Fruit fly (Drosophila melanogaster) whole organism, adult: Measurements from ENCODE around the gene nmo.

Source experiments
- CG11617 ChIP-seq: fragments of 200-800 bp; sonication (Bioruptor generic); optimal IDR thresholded peaks from 2 replicates; lab custom pipeline; 2017; ENCODE audit warnings: mild to moderate bottlenecking, missing biosample characterization, missing genetic modification reagents, missing genetic modification characterization
- CG14711 ChIP-seq: fragments of 200-800 bp; sonication (Bioruptor generic); optimal IDR thresholded peaks from 2 replicates; lab custom pipeline; 2018; ENCODE audit warnings: missing biosample characterization, mild to moderate bottlenecking, missing genetic modification characterization, moderate library complexity
- Crg-1 ChIP-seq: fragments of 200-800 bp; sonication (Bioruptor generic); optimal IDR thresholded peaks from 2 replicates; lab custom pipeline; 2016; ENCODE audit warnings: missing biosample characterization, missing genetic modification characterization
- bab1 ChIP-seq: fragments of 200-800 bp; sonication (Bioruptor generic); optimal IDR thresholded peaks from 3 replicates; lab custom pipeline; 2019; ENCODE audit warnings: missing biosample characterization, mild to moderate bottlenecking, missing genetic modification characterization, moderate library complexity
- cic ChIP-seq: fragments of 200-800 bp; sonication (Bioruptor generic); optimal IDR thresholded peaks from 2 replicates; lab custom pipeline; 2017; ENCODE audit warnings: missing biosample characterization, mild to moderate bottlenecking, missing genetic modification characterization, moderate library complexity
- kay ChIP-seq: fragments of 200-800 bp; sonication (Bioruptor generic); peaks from one replicate; lab custom pipeline; 2016; ENCODE audit warnings: missing biosample characterization, missing genetic modification characterization, borderline replicate concordance
- tj ChIP-seq: fragments of 200-800 bp; sonication (Bioruptor generic); optimal IDR thresholded peaks from 3 replicates; lab custom pipeline; 2017; ENCODE audit warnings: missing biosample characterization, mild to moderate bottlenecking, missing genetic modification characterization, moderate library complexity

dm6 chr3L:8037693-8038092, 58.8 kb downstream of the nmo start:
- TF ChIP-seq CG11617 (GFP tag; lab: Kevin White, UChicago) (no peak), CG14711 (tag; lab: Kevin White, UChicago) (no peak), cic (GFP tag; lab: Kevin White, UChicago) (no peak), Crg-1 (no peak), tj (no peak), bab1 (GFP tag; lab: Kevin White, UChicago) (no peak), kay (GFP tag; lab: Kevin White, UChicago) (no peak)
